Fruit fly (Drosophila melanogaster): Measurements from ENCODE around the gene Cds.

The Cds gene

dm6 chr3L:8094652-8095129, 32.9 kb upstream of the Cds start (continued):
- TF ChIP-seq CG8765 (GFP tag; IDR thresholded peaks at IDR 0.05) (no peak), gfzf (GFP tag; optimal IDR thresholded peaks at IDR 0.05) (no peak), CG16813 (GFP tag; IDR thresholded peaks at IDR 0.05; ENCODE audit: partially characterized antibody) (no peak), psq (GFP tag; optimal IDR thresholded peaks at IDR 0.05) (no peak), CG4730 (GFP tag; IDR thresholded peaks at IDR 0.05) (no peak), CG17802 (tag; optimal IDR thresholded peaks at IDR 0.05) (no peak), CG3407 (GFP tag; optimal IDR thresholded peaks at IDR 0.05) (no peak), CG17361 (GFP tag; IDR thresholded peaks at IDR 0.05) (0 out of 3 replicates have a peak, but pooled peaks have one; percentile 44), CG1529 (GFP tag; optimal IDR thresholded peaks at IDR 0.05) (no peak), gce (GFP tag; IDR thresholded peaks at IDR 0.05) (no peak), HLH3B (GFP tag; IDR thresholded peaks at IDR 0.05) (no peak), slou (GFP tag; optimal IDR thresholded peaks at IDR 0.05) (no peak), D (optimal IDR thresholded peaks at IDR 0.05) (no peak), D (GFP tag; optimal IDR thresholded peaks at IDR 0.05) (no peak), slp2 (GFP tag; optimal IDR thresholded peaks at IDR 0.05) (no peak), H15 (GFP tag; IDR thresholded peaks at IDR 0.05) (no peak), gro (GFP tag; optimal IDR thresholded peaks at IDR 0.05) (no peak), CG18764 (GFP tag; optimal IDR thresholded peaks at IDR 0.05) (no peak), Dp (GFP tag; optimal IDR thresholded peaks at IDR 0.05) (no peak), CG12155 (GFP tag; optimal IDR thresholded peaks at IDR 0.05) (no peak), Dref (GFP tag; IDR thresholded peaks at IDR 0.05) (no peak), CG4617 (GFP tag; optimal IDR thresholded peaks at IDR 0.05; ENCODE audit: borderline replicate concordance) (no peak), Side (GFP tag; optimal IDR thresholded peaks at IDR 0.05) (no peak), CG13775 (GFP tag; optimal IDR thresholded peaks at IDR 0.05) (peak; percentile 19), MESR4 (GFP tag; optimal IDR thresholded peaks at IDR 0.05) (no peak), Ssrp (tag; optimal IDR thresholded peaks at IDR 0.05) (no peak), ind (GFP tag; optimal IDR thresholded peaks at IDR 0.05) (no peak), ranshi (GFP tag; IDR thresholded peaks at IDR 0.05) (no peak), run (tag; optimal IDR thresholded peaks at IDR 0.05) (no peak), ewg (GFP tag; optimal IDR thresholded peaks at IDR 0.05) (no peak), Oaz (GFP tag; IDR thresholded peaks at IDR 0.05) (no peak), Sin3A (optimal IDR thresholded peaks at IDR 0.05) (no peak), hb (GFP tag; IDR thresholded peaks at IDR 0.05; ENCODE audit: partially characterized antibody) (no peak), CG4424 (GFP tag; optimal IDR thresholded peaks at IDR 0.05) (no peak), gsb (GFP tag; IDR thresholded peaks at IDR 0.05) (no peak), CG4854 (GFP tag; optimal IDR thresholded peaks at IDR 0.05) (no peak), CG11398 (GFP tag; optimal IDR thresholded peaks at IDR 0.05) (no peak), CG11560 (tag; IDR thresholded peaks at IDR 0.05) (no peak), Blimp-1 (GFP tag; optimal IDR thresholded peaks at IDR 0.05) (no peak), CG18262 (tag; optimal IDR thresholded peaks at IDR 0.05) (peak; percentile 22), Max (GFP tag; optimal IDR thresholded peaks at IDR 0.05) (no peak), zf30C (GFP tag; optimal IDR thresholded peaks at IDR 0.05) (no peak), CG12659 (GFP tag; optimal IDR thresholded peaks at IDR 0.05) (peak; percentile 2), wek (GFP tag; optimal IDR thresholded peaks at IDR 0.05) (no peak), CG8281 (tag; optimal IDR thresholded peaks at IDR 0.05) (no peak), CG1233 (GFP tag; optimal IDR thresholded peaks at IDR 0.05) (no peak), CG9876 (GFP tag; optimal IDR thresholded peaks at IDR 0.05) (no peak), Dip3 (GFP tag; optimal IDR thresholded peaks at IDR 0.05) (no peak), NC2α (GFP tag; optimal IDR thresholded peaks at IDR 0.05) (no peak), crp (GFP tag; optimal IDR thresholded peaks at IDR 0.05) (no peak), pb (GFP tag; optimal IDR thresholded peaks at IDR 0.05) (no peak), CG2712 (tag; optimal IDR thresholded peaks at IDR 0.05) (peak; percentile 50), Lpt (GFP tag; optimal IDR thresholded peaks at IDR 0.05) (no peak)
